Worm (Caenorhabditis elegans) whole organism, L1 larva: ENCODE results near the gene Y54G2A.72.

ENCODE experiments used
- C04F5.9 ChIP-seq: sonication (generic microtip); optimal IDR thresholded peaks from 2 replicates; lab custom pipeline; 2016; ENCODE audit warnings: missing genetic modification characterization, missing compliant biosample characterization
- C16A3.4 ChIP-seq: fragments of 150-350 bp; optimal IDR thresholded peaks from 2 replicates; lab custom pipeline; 2014; ENCODE audit warnings: missing biosample characterization, missing genetic modification characterization
- F16B12.6 ChIP-seq: fragments of 150-350 bp; optimal IDR thresholded peaks from 2 replicates; lab custom pipeline; 2014; ENCODE audit warnings: missing biosample characterization, missing genetic modification characterization
- alr-1 ChIP-seq: fragments of 200-800 bp; sonication (Bioruptor generic); optimal IDR thresholded peaks from 2 replicates; lab custom pipeline; 2018; ENCODE audit warnings: borderline replicate concordance, mild to moderate bottlenecking, missing genetic modification characterization, missing compliant biosample characterization
- aly-2 ChIP-seq: fragments of 150-350 bp; optimal IDR thresholded peaks from 2 replicates; lab custom pipeline; 2014; ENCODE audit warnings: missing biosample characterization, missing genetic modification characterization
- ama-1 ChIP-seq: fragments of 150-350 bp; optimal IDR thresholded peaks from 2 replicates; lab custom pipeline; 2014
- blmp-1 ChIP-seq: fragments of 150-350 bp; optimal IDR thresholded peaks from 2 replicates; lab custom pipeline; 2014; ENCODE audit warnings: missing biosample characterization, missing genetic modification characterization
- ceh-8 ChIP-seq: fragments of 200-800 bp; sonication (Bioruptor generic); optimal IDR thresholded peaks from 2 replicates; lab custom pipeline; 2018; ENCODE audit warnings: mild to moderate bottlenecking, missing genetic modification characterization, moderate library complexity, missing compliant biosample characterization
- ceh-82 ChIP-seq, 3 experiments: fragments of 150-350 bp in 1 of 3; sonication (generic microtip) in 2 of 3; optimal IDR thresholded peaks; 2 replicates each; lab custom pipeline; 2014 to 2017; ENCODE audit warnings: missing biosample characterization in 3 of 3, missing genetic modification characterization in 3 of 3
- ceh-88 ChIP-seq: fragments of 200-800 bp; sonication (Bioruptor generic); IDR thresholded peaks from 2 replicates; pipeline ENCODE4 v1.3.6; 2022; ENCODE audit warnings: missing genetic modification characterization, missing compliant biosample characterization
- dpl-1 ChIP-seq, 3 experiments: fragments of 150-350 bp in 2 of 3; sonication (generic microtip) in 1 of 3; optimal IDR thresholded peaks; 2 replicates each; lab custom pipeline; 2014 to 2017; ENCODE audit warnings: missing biosample characterization in 3 of 3, missing genetic modification characterization in 3 of 3, missing genetic modification reagents in 3 of 3
- dsc-1 ChIP-seq: sonication (generic microtip); optimal IDR thresholded peaks from 2 replicates; lab custom pipeline; 2016; ENCODE audit warnings: mild to moderate bottlenecking, missing genetic modification characterization, missing compliant biosample characterization
- efl-3 ChIP-seq: fragments of 200-800 bp; sonication (Bioruptor generic); optimal IDR thresholded peaks from 2 replicates; lab custom pipeline; 2018; ENCODE audit warnings: mild to moderate bottlenecking, missing genetic modification characterization, missing compliant biosample characterization
- egl-13 ChIP-seq: sonication (generic microtip); optimal IDR thresholded peaks from 2 replicates; lab custom pipeline; 2016; ENCODE audit warnings: missing genotype, missing genetic modification reagents, missing genetic modification characterization, missing compliant biosample characterization
- egl-27 ChIP-seq, 2 experiments: fragments of 150-350 bp in 1 of 2; sonication (generic microtip); optimal IDR thresholded peaks; 3 replicates each; lab custom pipeline; 2017 to 2018; ENCODE audit warnings: missing biosample characterization in 2 of 2, missing genetic modification characterization in 2 of 2, missing genetic modification reagents in 2 of 2
- fkh-4 ChIP-seq: sonication (generic microtip); optimal IDR thresholded peaks from 2 replicates; lab custom pipeline; 2016; ENCODE audit warnings: missing compliant biosample characterization, missing genetic modification characterization, borderline replicate concordance
- fkh-8 ChIP-seq: sonication (generic microtip); optimal IDR thresholded peaks from 2 replicates; lab custom pipeline; 2016; ENCODE audit warnings: mild to moderate bottlenecking, missing genetic modification characterization, missing compliant biosample characterization
- grh-1 ChIP-seq: fragments of 200-800 bp; sonication (Bioruptor generic); IDR thresholded peaks from 2 replicates; pipeline ENCODE4 v1.3.6; 2022; ENCODE audit warnings: missing genetic modification reagents, missing genetic modification characterization, missing compliant biosample characterization
- hlh-17 ChIP-seq: fragments of 200-800 bp; sonication (Bioruptor generic); optimal IDR thresholded peaks from 2 replicates; lab custom pipeline; 2018; ENCODE audit warnings: missing genetic modification characterization, mild to moderate bottlenecking, missing compliant biosample characterization, moderate library complexity, borderline replicate concordance
- irx-1 ChIP-seq: sonication (generic microtip); optimal IDR thresholded peaks from 2 replicates; lab custom pipeline; 2016; ENCODE audit warnings: missing genetic modification characterization, missing compliant biosample characterization
- isw-1 ChIP-seq: fragments of 200-800 bp; sonication (Bioruptor generic); IDR thresholded peaks from 2 replicates; pipeline ENCODE4 v1.3.6; 2022; ENCODE audit warnings: missing genetic modification characterization, missing compliant biosample characterization
- jun-1 ChIP-seq: fragments of 150-350 bp; optimal IDR thresholded peaks from 2 replicates; lab custom pipeline; 2014; ENCODE audit warnings: missing biosample characterization, missing genetic modification reagents, missing genetic modification characterization
- lin-13 ChIP-seq: fragments of 150-350 bp; optimal IDR thresholded peaks from 2 replicates; lab custom pipeline; 2014; ENCODE audit warnings: missing biosample characterization, missing genetic modification reagents, missing genetic modification characterization
- lin-14 ChIP-seq: fragments of 200-800 bp; sonication (Bioruptor generic); optimal IDR thresholded peaks from 2 replicates; lab custom pipeline; 2018; ENCODE audit warnings: mild to moderate bottlenecking, missing genetic modification characterization, moderate library complexity, missing compliant biosample characterization
- lin-35 ChIP-seq, 2 experiments: fragments of 150-350 bp; optimal IDR thresholded peaks; 2 replicates each; lab custom pipeline; 2014; ENCODE audit warnings: missing biosample characterization in 2 of 2, missing genetic modification characterization in 2 of 2, missing genetic modification reagents in 2 of 2
- lin-39 ChIP-seq: fragments of 150-350 bp; optimal IDR thresholded peaks from 2 replicates; lab custom pipeline; 2014; ENCODE audit warnings: missing biosample characterization, missing genetic modification reagents, missing genetic modification characterization
- lir-3 ChIP-seq: sonication (generic microtip); optimal IDR thresholded peaks from 2 replicates; lab custom pipeline; 2016; ENCODE audit warnings: mild to moderate bottlenecking, missing genetic modification characterization, moderate library complexity, missing compliant biosample characterization; ENCODE audit not compliant: poor library complexity
- mdl-1 ChIP-seq, 2 experiments: fragments of 150-350 bp; optimal IDR thresholded peaks; 2 replicates each; lab custom pipeline; 2014 to 2017; ENCODE audit warnings: missing biosample characterization in 2 of 2, missing genetic modification characterization in 2 of 2, inconsistent platforms in 1 of 2
- mef-2 ChIP-seq: fragments of 150-350 bp; optimal IDR thresholded peaks from 2 replicates; lab custom pipeline; 2014; ENCODE audit warnings: missing biosample characterization, missing genetic modification characterization
- nhr-11 ChIP-seq: fragments of 150-350 bp; optimal IDR thresholded peaks from 2 replicates; lab custom pipeline; 2014; ENCODE audit warnings: missing biosample characterization, missing genetic modification characterization
- nhr-20 ChIP-seq: sonication (generic microtip); optimal IDR thresholded peaks from 2 replicates; lab custom pipeline; 2016; ENCODE audit warnings: mild to moderate bottlenecking, missing genetic modification characterization, missing compliant biosample characterization
- nhr-47 ChIP-seq: sonication (generic microtip); optimal IDR thresholded peaks from 2 replicates; lab custom pipeline; 2016; ENCODE audit warnings: mild to moderate bottlenecking, missing genetic modification characterization, moderate library complexity, missing compliant biosample characterization
- nhr-76 ChIP-seq: sonication (generic microtip); optimal IDR thresholded peaks from 2 replicates; lab custom pipeline; 2017; ENCODE audit warnings: missing biosample characterization, missing genetic modification characterization
- nhr-77 ChIP-seq: fragments of 150-350 bp; optimal IDR thresholded peaks from 2 replicates; lab custom pipeline; 2014; ENCODE audit warnings: missing biosample characterization, missing genetic modification characterization
- nhr-84 ChIP-seq: sonication (generic microtip); optimal IDR thresholded peaks from 2 replicates; lab custom pipeline; 2017; ENCODE audit warnings: missing biosample characterization, missing genetic modification characterization
- nhr-85 ChIP-seq: sonication (generic microtip); peaks from one replicate; lab custom pipeline; 2016; ENCODE audit warnings: missing genetic modification characterization, inconsistent platforms, missing compliant biosample characterization
- pag-3 ChIP-seq: sonication (generic microtip); optimal IDR thresholded peaks from 2 replicates; lab custom pipeline; 2017; ENCODE audit warnings: missing genetic modification characterization, mild to moderate bottlenecking, missing compliant biosample characterization, antibody characterized with exemption, borderline replicate concordance; ENCODE audit not compliant: insufficient read depth
- pqm-1 ChIP-seq: sonication (generic microtip); optimal IDR thresholded peaks from 3 replicates; lab custom pipeline; 2017; ENCODE audit warnings: missing biosample characterization, missing genetic modification characterization
- rnt-1 ChIP-seq: sonication (generic microtip); optimal IDR thresholded peaks from 2 replicates; lab custom pipeline; 2016; ENCODE audit warnings: mild to moderate bottlenecking, missing genetic modification characterization, moderate library complexity, missing compliant biosample characterization
- skn-1 ChIP-seq: fragments of 150-350 bp; optimal IDR thresholded peaks from 2 replicates; lab custom pipeline; 2014; ENCODE audit warnings: missing biosample characterization, missing genetic modification characterization
- snpc-4 ChIP-seq: fragments of 150-350 bp; optimal IDR thresholded peaks from 2 replicates; lab custom pipeline; 2014; ENCODE audit warnings: missing biosample characterization, missing genetic modification characterization
- snu-23 ChIP-seq: sonication (generic microtip); optimal IDR thresholded peaks from 2 replicates; lab custom pipeline; 2016; ENCODE audit warnings: missing genetic modification characterization, missing compliant biosample characterization
- sup-37 ChIP-seq: fragments of 200-800 bp; sonication (Bioruptor generic); optimal IDR thresholded peaks from 2 replicates; lab custom pipeline; 2018; ENCODE audit warnings: mild to moderate bottlenecking, missing genetic modification characterization, missing compliant biosample characterization
- swsn-7 ChIP-seq: sonication (generic microtip); optimal IDR thresholded peaks from 2 replicates; lab custom pipeline; 2016; ENCODE audit warnings: missing genetic modification characterization, missing compliant biosample characterization
- tbx-2 ChIP-seq: sonication (generic microtip); optimal IDR thresholded peaks from 2 replicates; lab custom pipeline; 2016; ENCODE audit warnings: missing genetic modification characterization, missing compliant biosample characterization
- tlp-1 ChIP-seq: fragments of 150-350 bp; optimal IDR thresholded peaks from 2 replicates; lab custom pipeline; 2014; ENCODE audit warnings: missing biosample characterization, missing genetic modification characterization
- unc-130 ChIP-seq: fragments of 150-350 bp; optimal IDR thresholded peaks from 2 replicates; lab custom pipeline; 2017; ENCODE audit warnings: missing biosample characterization, missing genetic modification characterization, inconsistent platforms
- unc-62 ChIP-seq: fragments of 150-350 bp; optimal IDR thresholded peaks from 2 replicates; lab custom pipeline; 2014; ENCODE audit warnings: missing biosample characterization, missing genetic modification reagents, missing genetic modification characterization
- vab-15 ChIP-seq: sonication (generic microtip); optimal IDR thresholded peaks from 2 replicates; lab custom pipeline; 2017; ENCODE audit warnings: missing genotype, mild to moderate bottlenecking, missing genetic modification characterization, missing compliant biosample characterization
- zag-1 ChIP-seq: fragments of 150-350 bp; optimal IDR thresholded peaks from 2 replicates; lab custom pipeline; 2014; ENCODE audit warnings: missing biosample characterization, missing genetic modification characterization
- ztf-11 ChIP-seq, 2 experiments: sonication (generic microtip); optimal IDR thresholded peaks; 2 replicates each; lab custom pipeline; 2016 to 2017; ENCODE audit warnings: missing genetic modification characterization in 2 of 2, missing biosample characterization in 1 of 2, missing compliant biosample characterization in 1 of 2

Gene Y54G2A.72

ce11 chrIV:2774500-2774899 is 3.4 kb upstream of the Y54G2A.72 start (continued):
- TF ChIP-seq nhr-11 (tag; lab: Kevin White, UChicago) (peak; percentile 35), grh-1 (GFP tag; lab: Robert Waterston, UW) (peak; percentile 95), aly-2 (tag; lab: Kevin White, UChicago) (no peak), rnt-1 (peak; percentile 90), fkh-4 (tag; lab: Kevin White, UChicago) (no peak), unc-62 (GFP tag; lab: Kevin White, UChicago) (no peak), hlh-17 (GFP tag; lab: Kevin White, UChicago) (no peak), F16B12.6 (tag; lab: Kevin White, UChicago) (no peak), pag-3 (tag; lab: Kevin White, UChicago) (peak; percentile 96), dpl-1 (GFP tag; optimal IDR thresholded peaks at IDR 0.05; lab: Kevin White, UChicago) (peak; percentile 49 to 68 (median 67)), nhr-77 (tag; lab: Kevin White, UChicago) (peak; percentile 58), ceh-82 (tag; optimal IDR thresholded peaks at IDR 0.05; lab: Kevin White, UChicago) (peak; percentile 12 to 75 (median 55)), irx-1 (tag; lab: Kevin White, UChicago) (peak; percentile 45), ceh-8 (peak; percentile 48), C16A3.4 (tag; lab: Kevin White, UChicago) (peak; percentile 76), lin-13 (peak; percentile 79), zag-1 (tag; lab: Kevin White, UChicago) (no peak), vab-15 (tag; lab: Kevin White, UChicago) (no peak), lin-14 (GFP tag; lab: Kevin White, UChicago) (peak; percentile 94), nhr-85 (tag; lab: Kevin White, UChicago) (peak; percentile 96), lin-39 (no peak), skn-1 (tag; lab: Kevin White, UChicago) (peak; percentile 91), nhr-47 (tag; lab: Kevin White, UChicago) (peak; percentile 81), dsc-1 (tag; lab: Kevin White, UChicago) (peak; percentile 28), C04F5.9 (peak; percentile 43), egl-27 (tag; optimal IDR thresholded peaks at IDR 0.05; lab: Kevin White, UChicago) (no peak), nhr-84 (tag; lab: Kevin White, UChicago) (no peak), snu-23 (GFP tag; lab: Kevin White, UChicago) (peak; percentile 93), egl-13 (tag; lab: Kevin White, UChicago) (no peak), nhr-20 (tag; lab: Kevin White, UChicago) (peak; percentile 93), tbx-2 (tag; lab: Kevin White, UChicago) (peak; percentile 88), sup-37 (GFP tag; lab: Kevin White, UChicago) (peak; percentile 45), blmp-1 (tag; lab: Kevin White, UChicago) (peak; percentile 74), lin-35 (GFP tag; optimal IDR thresholded peaks at IDR 0.05; lab: Kevin White, UChicago) (peak; percentile 75 to 88), lir-3 (peak; percentile 62), tlp-1 (no peak), unc-130 (peak; percentile 37), nhr-76 (tag; lab: Kevin White, UChicago) (no peak), mdl-1 (tag; optimal IDR thresholded peaks at IDR 0.05; lab: Kevin White, UChicago) (peak in 1 of 2 experiments; percentile 86), fkh-8 (peak; percentile 10), ceh-88 (GFP tag; lab: Robert Waterston, UW) (peak; percentile 63; the same call in 1 of the 2 replicates), pqm-1 (tag; lab: Kevin White, UChicago) (no peak), ztf-11 (tag; optimal IDR thresholded peaks at IDR 0.05; lab: Kevin White, UChicago) (no peak), mef-2 (tag; lab: Kevin White, UChicago) (no peak), jun-1 (tag; lab: Kevin White, UChicago) (peak; percentile 76), snpc-4 (tag; lab: Kevin White, UChicago) (peak; percentile 9), alr-1 (tag; lab: Kevin White, UChicago) (no peak), ama-1 (lab: Kevin White, UChicago) (peak; percentile 89), isw-1 (GFP tag; lab: Robert Waterston, UW) (peak; percentile 55), efl-3 (no peak), swsn-7 (tag; lab: Kevin White, UChicago) (peak; percentile 84)
